Worm (Caenorhabditis elegans) whole organism, L3 larva: Measurements from ENCODE around the gene R07E3.1.

ENCODE experiments used
- aly-2 ChIP-seq: fragments of 150-350 bp; optimal IDR thresholded peaks from 2 replicates; lab custom pipeline; 2014; ENCODE audit warnings: missing biosample characterization, missing genetic modification characterization
- ama-1 ChIP-seq: fragments of 150-350 bp; optimal IDR thresholded peaks from 2 replicates; lab custom pipeline; 2018
- egl-27 ChIP-seq: sonication (generic microtip); optimal IDR thresholded peaks from 4 replicates; lab custom pipeline; 2017; ENCODE audit warnings: missing biosample characterization, missing genetic modification reagents, missing genetic modification characterization
- elt-3 ChIP-seq, 3 experiments: fragments of 150-350 bp in 1 of 3; sonication (generic microtip) in 2 of 3; optimal IDR thresholded peaks; 2 replicates in 2 of 3; 4 replicates in 1 of 3; lab custom pipeline; 2014 to 2017; ENCODE audit warnings: missing biosample characterization in 3 of 3, missing genetic modification characterization in 3 of 3
- fkh-10 ChIP-seq: sonication (generic microtip); optimal IDR thresholded peaks from 2 replicates; lab custom pipeline; 2017; ENCODE audit warnings: missing biosample characterization, missing genetic modification reagents, missing genetic modification characterization
- nhr-12 ChIP-seq: fragments of 150-350 bp; optimal IDR thresholded peaks from 2 replicates; lab custom pipeline; 2014; ENCODE audit warnings: missing biosample characterization, missing genetic modification characterization
- nhr-237 ChIP-seq: fragments of 150-350 bp; optimal IDR thresholded peaks from 2 replicates; lab custom pipeline; 2014; ENCODE audit warnings: missing biosample characterization, missing genetic modification characterization
- nhr-76 ChIP-seq: fragments of 150-350 bp; sonication (generic microtip); optimal IDR thresholded peaks from 5 replicates; lab custom pipeline; 2014; ENCODE audit warnings: missing biosample characterization, missing genetic modification characterization
- pqm-1 ChIP-seq: fragments of 150-350 bp; optimal IDR thresholded peaks from 2 replicates; lab custom pipeline; 2017; ENCODE audit warnings: missing biosample characterization, missing genetic modification characterization, inconsistent platforms
- unc-62 ChIP-seq: fragments of 150-350 bp; sonication (generic microtip); optimal IDR thresholded peaks from 4 replicates; lab custom pipeline; 2014; ENCODE audit warnings: missing biosample characterization, missing genetic modification reagents, missing genetic modification characterization

ce11 chrX:10372556-10372955 lies 31.6 kb upstream of the R07E3.1 start, which contains the start of gene Y49A10A.2:
- TF ChIP-seq aly-2 (tag; lab: Kevin White, UChicago) = no peak
- no peak for TF ChIP-seq nhr-12 (tag; lab: Kevin White, UChicago)
- TF ChIP-seq fkh-10 = no peak
- TF ChIP-seq pqm-1 (tag; lab: Kevin White, UChicago) = no peak
- TF ChIP-seq ama-1 (lab: Kevin White, UChicago) = no peak
- TF ChIP-seq elt-3 (tag; optimal IDR thresholded peaks at IDR 0.05; lab: Kevin White, UChicago) = no peak
- no peak for TF ChIP-seq egl-27 (tag; lab: Kevin White, UChicago)
- TF ChIP-seq nhr-237 = no peak
- TF ChIP-seq unc-62 (GFP tag; lab: Kevin White, UChicago) = no peak
- TF ChIP-seq nhr-76 (tag; lab: Kevin White, UChicago) = no peak
